Worm (Caenorhabditis elegans): ENCODE measurements around the gene deg-3.

DNA sequence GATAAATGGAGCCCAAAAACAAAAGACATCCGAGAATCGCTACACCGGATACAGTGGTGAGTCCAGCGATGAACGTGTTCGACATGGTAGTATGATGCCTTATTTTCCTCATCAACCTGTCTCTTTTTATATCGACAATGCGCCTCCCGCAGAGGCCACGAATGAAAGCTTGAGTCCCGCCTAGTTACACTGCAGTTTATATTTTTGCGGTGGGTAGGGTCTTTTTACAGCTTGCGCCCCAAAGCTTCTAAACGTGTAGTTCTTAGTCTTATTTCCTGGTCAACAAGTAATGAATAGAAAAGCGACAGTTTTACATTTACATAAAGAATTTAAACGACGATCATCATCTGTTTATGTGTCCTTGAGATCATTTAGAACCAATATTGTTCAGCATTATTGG lies 35.3 kb upstream of the deg-3 start, which contains the start of gene col-156:
- TF ChIP-seq unc-39 (tag; optimal IDR thresholded peaks at IDR 0.05) (no peak), elt-1 (tag; optimal IDR thresholded peaks at IDR 0.05) (no peak), skn-1 (tag; optimal IDR thresholded peaks at IDR 0.05) (no peak), ceh-16 (tag; optimal IDR thresholded peaks at IDR 0.05) (no peak), nhr-10 (tag; optimal IDR thresholded peaks at IDR 0.05) (no peak), peb-1 (tag; optimal IDR thresholded peaks at IDR 0.05) (no peak), nhr-12 (tag; optimal IDR thresholded peaks at IDR 0.05) (no peak), ZK546.5 (tag; optimal IDR thresholded peaks at IDR 0.05) (no peak), egl-27 (tag; optimal IDR thresholded peaks at IDR 0.05) (no peak), blmp-1 (tag; optimal IDR thresholded peaks at IDR 0.05; ENCODE audit: insufficient read depth) (no peak), nhr-23 (tag; optimal IDR thresholded peaks at IDR 0.05) (no peak), mab-5 (tag; optimal IDR thresholded peaks at IDR 0.05) (no peak)
